Fruit fly (Drosophila melanogaster): ENCODE data around the gene CG32376.

Gene CG32376

DNA sequence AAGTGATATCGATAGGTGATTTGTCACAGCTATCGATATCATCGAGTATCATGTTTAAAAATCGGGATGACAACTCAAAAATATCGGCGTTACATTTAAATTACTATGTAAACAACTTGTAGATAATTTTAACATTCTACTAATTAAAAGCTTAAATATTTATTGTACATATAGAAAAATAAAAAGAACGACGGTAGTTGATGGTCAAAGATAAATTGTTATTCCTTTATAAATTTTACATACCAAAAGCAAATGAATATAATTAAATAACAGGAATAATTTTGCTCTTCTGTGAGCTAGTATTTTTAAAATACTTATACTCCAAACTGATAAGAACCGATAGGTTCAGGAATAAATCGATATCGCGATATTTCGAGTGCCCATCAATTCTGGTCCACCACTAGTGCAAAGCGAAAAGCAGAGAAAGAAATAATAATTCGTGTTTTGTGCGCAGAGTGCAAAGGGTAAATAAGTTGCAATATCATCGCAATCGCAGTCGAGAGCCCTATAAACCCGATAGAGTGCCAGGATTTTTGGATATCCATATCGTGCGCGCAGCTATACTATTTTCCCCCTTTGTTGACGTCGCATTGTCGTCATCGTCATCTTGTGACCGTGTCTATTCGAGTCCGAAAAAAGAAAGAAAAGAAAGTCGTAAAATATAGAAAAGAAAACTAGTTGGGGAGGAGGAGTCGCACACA lies 13.7 kb downstream of the CG32376 start, which contains the start of gene lqf (continued):
- TF ChIP-seq Hr39 (GFP tag; optimal IDR thresholded peaks at IDR 0.05), result no peak
- TF ChIP-seq pdm3 (GFP tag; optimal IDR thresholded peaks at IDR 0.05), result no peak
- no peak for TF ChIP-seq CG6163 (GFP tag; IDR thresholded peaks at IDR 0.05)
- TF ChIP-seq CG10631 (GFP tag; optimal IDR thresholded peaks at IDR 0.05), result peak; percentile 49
- TF ChIP-seq CG3919 (GFP tag; optimal IDR thresholded peaks at IDR 0.05), result peak; percentile 40
- TF ChIP-seq CG8119 (GFP tag; IDR thresholded peaks at IDR 0.05), result peak; percentile 41; the same call in 2 of the 3 replicates
- no peak for TF ChIP-seq Hr38 (GFP tag; optimal IDR thresholded peaks at IDR 0.05)
- no peak for TF ChIP-seq CG8632 (GFP tag; optimal IDR thresholded peaks at IDR 0.05)
- no peak for TF ChIP-seq salr (GFP tag; optimal IDR thresholded peaks at IDR 0.05)
- TF ChIP-seq spab (GFP tag; optimal IDR thresholded peaks at IDR 0.05), result no peak
- peak; percentile 62 for TF ChIP-seq Eip78C (GFP tag)
- TF ChIP-seq CG8319 (GFP tag; optimal IDR thresholded peaks at IDR 0.05), result no peak
- no peak for TF ChIP-seq CG1621 (tag; optimal IDR thresholded peaks at IDR 0.05)
- TF ChIP-seq Hr4 (GFP tag; optimal IDR thresholded peaks at IDR 0.05), result no peak
- no peak for TF ChIP-seq CG31627 (GFP tag; optimal IDR thresholded peaks at IDR 0.05)
- TF ChIP-seq CG15336 (GFP tag; IDR thresholded peaks at IDR 0.05), result 0 out of 2 replicates have a peak, but pooled peaks have one; percentile 27
- no peak for TF ChIP-seq Lpt (GFP tag; optimal IDR thresholded peaks at IDR 0.05)
- no peak for TF ChIP-seq CG34406 (GFP tag; optimal IDR thresholded peaks at IDR 0.05)

DNA sequence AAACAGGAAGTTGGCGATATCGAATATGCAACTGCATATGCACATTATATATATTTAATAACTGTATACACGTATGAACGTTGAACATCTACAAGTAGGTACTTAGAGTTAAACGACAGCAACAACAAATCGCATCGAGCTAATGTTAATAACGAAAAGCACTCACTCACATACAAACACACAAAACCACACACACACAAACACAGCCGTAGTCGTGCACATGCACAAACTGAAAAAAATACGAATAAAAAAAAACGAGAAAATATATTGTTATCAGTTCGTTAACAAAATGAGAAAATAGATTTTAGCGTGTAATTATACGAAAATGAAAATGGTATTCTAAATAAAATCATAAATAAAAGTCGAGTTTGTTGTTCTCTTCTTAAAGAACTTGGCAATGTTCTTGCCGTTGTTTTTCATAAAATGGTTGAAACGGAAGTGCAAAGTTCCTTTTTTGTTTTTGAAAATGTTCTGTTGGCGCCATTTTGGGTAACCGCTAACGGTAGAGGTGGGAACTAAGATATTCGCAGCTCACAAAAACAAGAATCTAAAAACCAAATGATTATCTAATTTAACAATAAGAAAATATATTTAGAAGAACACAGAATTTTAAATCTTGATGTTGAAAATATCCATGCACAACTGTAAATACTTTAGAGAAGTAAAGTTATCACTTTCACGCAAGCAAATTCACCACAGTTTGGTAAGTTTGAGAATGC lies 14.4 kb downstream of the CG32376 start:
- TF ChIP-seq Eip78C (GFP tag), result peak; percentile 13
- TF ChIP-seq Eip93F (GFP tag; optimal IDR thresholded peaks at IDR 0.05), result no peak
- peak; percentile 1 for TF ChIP-seq vri (GFP tag; optimal IDR thresholded peaks at IDR 0.05)

DNA sequence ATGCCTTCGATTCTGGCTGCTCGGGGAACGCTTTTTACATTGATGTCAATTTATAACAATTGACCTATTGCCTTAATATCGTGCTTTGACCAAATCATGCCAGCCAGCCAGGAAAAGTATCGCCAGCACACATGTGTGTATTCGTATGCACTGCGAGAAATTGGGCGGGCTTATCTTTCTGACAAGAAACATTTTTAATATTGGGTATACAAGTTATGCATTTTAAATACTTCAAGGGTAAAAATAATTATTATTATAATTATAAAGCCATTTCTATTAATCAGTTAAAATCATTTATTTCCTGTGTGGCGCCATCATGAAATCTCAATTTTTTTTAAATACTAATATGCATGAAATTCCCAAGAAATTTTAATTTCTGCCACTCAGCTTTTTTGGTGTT lies 20.4 kb downstream of the CG32376 start:
- no peak for TF ChIP-seq CG3919 (GFP tag; optimal IDR thresholded peaks at IDR 0.05)
- 0 out of 3 replicates have a peak, but pooled peaks have one; percentile 26 for TF ChIP-seq CG8119 (GFP tag; IDR thresholded peaks at IDR 0.05)
- TF ChIP-seq CG7368 (GFP tag; optimal IDR thresholded peaks at IDR 0.05), result no peak
- TF ChIP-seq CG8632 (GFP tag; optimal IDR thresholded peaks at IDR 0.05), result no peak
- TF ChIP-seq CG15336 (GFP tag; IDR thresholded peaks at IDR 0.05), result no peak
- no peak for TF ChIP-seq CG6163 (GFP tag; IDR thresholded peaks at IDR 0.05)
- peak; percentile 3 for TF ChIP-seq Ets96B (tag; optimal IDR thresholded peaks at IDR 0.05)
- no peak for TF ChIP-seq CG6792 (GFP tag; optimal IDR thresholded peaks at IDR 0.05)
- TF ChIP-seq svp (GFP tag), result peak; percentile 47

dm6 chr3L:7520619-7521018 lies 21.6 kb downstream of the CG32376 start:
- TF ChIP-seq achi (GFP tag; optimal IDR thresholded peaks at IDR 0.05), result no peak
- TF ChIP-seq svp (GFP tag), result peak; percentile 69

DNA sequence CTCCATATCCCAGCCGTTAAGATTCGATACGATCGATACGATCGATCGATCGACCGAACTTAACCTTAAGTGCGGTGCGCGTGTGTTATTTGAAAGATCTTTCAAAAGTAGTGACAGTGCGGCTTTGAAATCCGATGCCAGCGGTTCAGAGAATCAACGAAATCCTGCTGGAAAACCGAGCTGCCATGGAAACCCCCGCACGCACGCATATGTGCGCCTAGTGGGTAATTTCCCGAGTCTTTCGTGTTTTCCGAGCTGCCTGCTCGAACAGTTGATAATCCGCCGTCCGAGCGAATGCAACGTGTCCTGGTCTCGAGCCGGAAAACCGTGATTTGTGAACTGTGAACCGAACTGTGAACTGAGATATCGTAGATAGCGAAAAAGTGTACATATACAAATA lies 23.0 kb downstream of the CG32376 start:
- TF ChIP-seq CG32006 (GFP tag; optimal IDR thresholded peaks at IDR 0.05), result no peak
- TF ChIP-seq Blimp-1 (GFP tag; optimal IDR thresholded peaks at IDR 0.05), result no peak
- TF ChIP-seq Ets96B (tag; optimal IDR thresholded peaks at IDR 0.05), result no peak
- no peak for TF ChIP-seq CG6276 (GFP tag; optimal IDR thresholded peaks at IDR 0.05)
- TF ChIP-seq Sox102F (GFP tag; optimal IDR thresholded peaks at IDR 0.05), result no peak
- TF ChIP-seq CG16779 (tag; optimal IDR thresholded peaks at IDR 0.05), result no peak
- no peak for TF ChIP-seq eg (GFP tag; IDR thresholded peaks at IDR 0.05)
- no peak for TF ChIP-seq vri (GFP tag; optimal IDR thresholded peaks at IDR 0.05)
- TF ChIP-seq CG3032 (tag; optimal IDR thresholded peaks at IDR 0.05), result no peak
- TF ChIP-seq salr (GFP tag; optimal IDR thresholded peaks at IDR 0.05), result no peak
- no peak for TF ChIP-seq achi (GFP tag; optimal IDR thresholded peaks at IDR 0.05)
- no peak for TF ChIP-seq svp (GFP tag)
- TF ChIP-seq Hr38 (GFP tag; optimal IDR thresholded peaks at IDR 0.05), result no peak
- TF ChIP-seq CG11294 (GFP tag; IDR thresholded peaks at IDR 0.05), result no peak
- no peak for TF ChIP-seq spab (GFP tag; optimal IDR thresholded peaks at IDR 0.05)
- no peak for TF ChIP-seq Lpt (GFP tag; optimal IDR thresholded peaks at IDR 0.05)
- no peak for TF ChIP-seq lz (GFP tag; optimal IDR thresholded peaks at IDR 0.05)

Data from whole organism, prepupa.